Worm (Caenorhabditis elegans): ENCODE data around the gene let-19.
A peak's percentile ranks its signal among the peaks of the same experiment; 100 is the strongest.

ce11 chrII:8812346-8812745 is 41.6 kb downstream of the let-19 start:
- TF ChIP-seq set-16 (GFP tag; IDR thresholded peaks at IDR 0.05) = no peak
- TF ChIP-seq madf-9 (GFP tag; conservative IDR thresholded peaks at IDR 0.05) = no peak
- no peak for TF ChIP-seq ceh-82 (tag; optimal IDR thresholded peaks at IDR 0.05)
- TF ChIP-seq unc-130 (GFP tag; optimal IDR thresholded peaks at IDR 0.05) = no peak
- no peak for TF ChIP-seq zag-1 (tag; optimal IDR thresholded peaks at IDR 0.05)
- no peak for TF ChIP-seq lin-29 (GFP tag; IDR thresholded peaks at IDR 0.05)
- TF ChIP-seq sdz-12 (GFP tag; optimal IDR thresholded peaks at IDR 0.05) = no peak
- peak in 1 of 2 experiments; percentile 91 for TF ChIP-seq unc-62 (GFP tag; optimal IDR thresholded peaks at IDR 0.05 in 1 of 2)
- TF ChIP-seq unc-62 (tag; optimal IDR thresholded peaks at IDR 0.05) = no peak

Measured in whole organism, L4 larva.